Fruit fly (Drosophila melanogaster): Measurements from ENCODE around the gene abo.

The abo gene

DNA sequence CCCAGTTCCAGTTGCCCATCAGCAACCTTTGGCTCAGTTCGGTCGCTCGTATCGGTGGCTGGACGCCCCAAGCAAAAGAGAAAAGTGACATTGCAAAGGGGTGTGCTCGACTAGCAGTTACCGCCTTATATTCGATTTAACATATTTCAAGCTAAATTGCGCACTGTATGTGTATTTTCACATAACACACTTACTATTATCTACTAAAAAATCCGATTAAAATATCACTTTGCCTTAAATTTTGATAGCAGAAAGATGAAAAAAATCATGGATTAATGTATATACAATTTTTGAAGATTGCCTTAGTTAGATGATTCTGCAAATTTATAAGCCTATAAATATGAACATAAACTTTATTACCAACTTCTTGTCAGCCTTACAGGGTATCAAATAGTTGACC lies 46.5 kb upstream of the abo start (continued):
- TF ChIP-seq CG8319 (GFP tag; optimal IDR thresholded peaks at IDR 0.05), result no peak
- TF ChIP-seq fd59A (GFP tag; optimal IDR thresholded peaks at IDR 0.05), result peak; percentile 19
- no peak for TF ChIP-seq Gug (GFP tag; IDR thresholded peaks at IDR 0.05)
- TF ChIP-seq dsx (GFP tag; optimal IDR thresholded peaks at IDR 0.05; ENCODE audit: poor library complexity, severe bottlenecking), result no peak
- TF ChIP-seq CG6163 (GFP tag; IDR thresholded peaks at IDR 0.05), result no peak
- TF ChIP-seq CG11902 (GFP tag; optimal IDR thresholded peaks at IDR 0.05), result no peak
- no peak for TF ChIP-seq CG7368 (GFP tag; optimal IDR thresholded peaks at IDR 0.05)
- peak; percentile 4 for TF ChIP-seq spab (GFP tag; optimal IDR thresholded peaks at IDR 0.05)
- peak; percentile 39 for TF ChIP-seq Hr39 (GFP tag; optimal IDR thresholded peaks at IDR 0.05)
- peak; percentile 43 for TF ChIP-seq lz (GFP tag; optimal IDR thresholded peaks at IDR 0.05)
- no peak for TF ChIP-seq Hr4 (GFP tag; optimal IDR thresholded peaks at IDR 0.05)
- no peak for TF ChIP-seq CG11762 (GFP tag; optimal IDR thresholded peaks at IDR 0.05; ENCODE audit: insufficient read depth)
- TF ChIP-seq Eip78C (GFP tag), result peak; percentile 83
- no peak for TF ChIP-seq CG3032 (tag; optimal IDR thresholded peaks at IDR 0.05)
- no peak for TF ChIP-seq ss (GFP tag; optimal IDR thresholded peaks at IDR 0.05)
- TF ChIP-seq achi (GFP tag; optimal IDR thresholded peaks at IDR 0.05), result peak; percentile 35
- TF ChIP-seq CG3919 (GFP tag; optimal IDR thresholded peaks at IDR 0.05), result peak; percentile 42
- TF ChIP-seq CG8632 (GFP tag; optimal IDR thresholded peaks at IDR 0.05), result no peak
- no peak for TF ChIP-seq CG11294 (GFP tag; IDR thresholded peaks at IDR 0.05)
- TF ChIP-seq CG6808 (GFP tag; optimal IDR thresholded peaks at IDR 0.05), result peak; percentile 39

DNA sequence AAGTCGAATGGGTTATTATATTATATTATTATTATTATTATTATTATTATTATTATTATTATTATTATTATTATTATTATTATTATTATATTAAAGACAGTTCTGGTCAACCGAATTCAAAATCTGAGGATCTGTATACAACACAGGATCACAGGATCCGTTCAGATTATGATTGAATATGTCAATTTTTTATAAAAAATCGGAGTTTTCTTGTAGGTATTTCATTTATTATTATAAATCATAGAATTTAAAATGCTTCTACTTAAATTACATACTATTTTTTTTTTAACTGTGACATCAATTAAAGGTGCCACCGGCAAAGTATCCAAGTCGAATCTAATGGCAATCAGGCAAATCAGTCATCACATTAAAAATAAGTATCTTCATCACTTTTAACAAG lies 41.6 kb upstream of the abo start, which contains the start of gene CG14913:
CG14913 (plus strand) TSS at position 301 of the 400 bp plus-strand sequence.
- TF ChIP-seq fd59A (GFP tag; optimal IDR thresholded peaks at IDR 0.05), result no peak
- no peak for TF ChIP-seq eg (GFP tag; IDR thresholded peaks at IDR 0.05)
- no peak for TF ChIP-seq Lpt (GFP tag; optimal IDR thresholded peaks at IDR 0.05)
- TF ChIP-seq CG6163 (GFP tag; IDR thresholded peaks at IDR 0.05), result no peak
- TF ChIP-seq CG34406 (GFP tag; optimal IDR thresholded peaks at IDR 0.05), result no peak
- no peak for TF ChIP-seq CG11294 (GFP tag; IDR thresholded peaks at IDR 0.05)
- no peak for TF ChIP-seq net (GFP tag; optimal IDR thresholded peaks at IDR 0.05)
- TF ChIP-seq CG3919 (GFP tag; optimal IDR thresholded peaks at IDR 0.05), result no peak
- no peak for TF ChIP-seq CG6792 (GFP tag; optimal IDR thresholded peaks at IDR 0.05)
- TF ChIP-seq Hr38 (GFP tag; optimal IDR thresholded peaks at IDR 0.05), result no peak
- no peak for TF ChIP-seq lz (GFP tag; optimal IDR thresholded peaks at IDR 0.05)
- TF ChIP-seq Blimp-1 (GFP tag; optimal IDR thresholded peaks at IDR 0.05), result no peak
- TF ChIP-seq CG32006 (GFP tag; optimal IDR thresholded peaks at IDR 0.05), result no peak
- TF ChIP-seq CG4318 (GFP tag; optimal IDR thresholded peaks at IDR 0.05), result no peak
- TF ChIP-seq OdsH (GFP tag; optimal IDR thresholded peaks at IDR 0.05), result no peak
- TF ChIP-seq svp (GFP tag), result no peak
- no peak for TF ChIP-seq CG11762 (GFP tag; optimal IDR thresholded peaks at IDR 0.05; ENCODE audit: insufficient read depth)
- no peak for TF ChIP-seq dac (GFP tag; optimal IDR thresholded peaks at IDR 0.05)
- no peak for TF ChIP-seq Hr39 (GFP tag; optimal IDR thresholded peaks at IDR 0.05)
- no peak for TF ChIP-seq Eip75B (GFP tag; optimal IDR thresholded peaks at IDR 0.05)

- TF ChIP-seq OdsH (GFP tag; optimal IDR thresholded peaks at IDR 0.05), result no peak
- TF ChIP-seq Hr38 (GFP tag; optimal IDR thresholded peaks at IDR 0.05), result no peak
These were observed 40.2 kb upstream of the abo start, which contains the start of gene Acp32CD for dm6 chr2L:11015320-11015719. Acp32CD (plus strand) TSS chr2L:11015620.

DNA sequence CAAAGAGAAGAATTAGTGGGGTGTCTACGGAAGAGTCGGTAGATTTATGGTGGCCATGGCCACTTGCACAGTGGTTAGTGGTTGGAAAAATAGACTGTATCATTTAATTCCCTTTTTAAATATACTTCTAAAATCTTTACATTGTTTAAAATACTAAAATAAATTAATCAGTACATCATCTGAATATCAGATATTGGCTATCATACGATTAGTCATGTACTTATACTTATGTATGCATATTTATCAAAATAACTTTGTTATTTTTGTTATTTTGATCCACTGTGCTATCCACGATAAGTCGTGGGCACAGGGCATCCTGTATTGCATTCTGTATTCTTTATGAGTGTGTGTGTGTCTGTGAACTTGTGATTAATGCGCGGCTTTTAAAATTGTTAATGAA lies 39.6 kb upstream of the abo start:
- TF ChIP-seq dac (GFP tag; optimal IDR thresholded peaks at IDR 0.05) (no peak), CG6792 (GFP tag; optimal IDR thresholded peaks at IDR 0.05) (peak; percentile 40), acj6 (GFP tag; optimal IDR thresholded peaks at IDR 0.05) (peak; percentile 60), CG3919 (GFP tag; optimal IDR thresholded peaks at IDR 0.05) (peak; percentile 20), OdsH (GFP tag; optimal IDR thresholded peaks at IDR 0.05) (peak; percentile 49), CG8632 (GFP tag; optimal IDR thresholded peaks at IDR 0.05) (peak; percentile 41), Blimp-1 (GFP tag; optimal IDR thresholded peaks at IDR 0.05) (no peak), CG10669 (GFP tag; optimal IDR thresholded peaks at IDR 0.05) (peak; percentile 32), CG6808 (GFP tag; optimal IDR thresholded peaks at IDR 0.05) (peak; percentile 69), lz (GFP tag; optimal IDR thresholded peaks at IDR 0.05) (no peak), CG34406 (GFP tag; optimal IDR thresholded peaks at IDR 0.05) (peak; percentile 48), eg (GFP tag; IDR thresholded peaks at IDR 0.05) (no peak), net (GFP tag; optimal IDR thresholded peaks at IDR 0.05) (no peak), dsx (GFP tag; optimal IDR thresholded peaks at IDR 0.05; ENCODE audit: poor library complexity, severe bottlenecking) (peak; percentile 46), CG32006 (GFP tag; optimal IDR thresholded peaks at IDR 0.05) (peak; percentile 75), spab (GFP tag; optimal IDR thresholded peaks at IDR 0.05) (peak; percentile 37), Lpt (GFP tag; optimal IDR thresholded peaks at IDR 0.05) (peak; percentile 37), topi (GFP tag; optimal IDR thresholded peaks at IDR 0.05) (peak; percentile 24), fd59A (GFP tag; optimal IDR thresholded peaks at IDR 0.05) (peak; percentile 21), Sox15 (GFP tag; optimal IDR thresholded peaks at IDR 0.05) (no peak), Eip75B (GFP tag; optimal IDR thresholded peaks at IDR 0.05) (no peak), CG10631 (GFP tag; optimal IDR thresholded peaks at IDR 0.05) (peak; percentile 60), CG3032 (tag; optimal IDR thresholded peaks at IDR 0.05) (peak; percentile 39), CG31627 (GFP tag; optimal IDR thresholded peaks at IDR 0.05) (no peak), CG15336 (GFP tag; IDR thresholded peaks at IDR 0.05) (peak; percentile 60), Met (GFP tag; optimal IDR thresholded peaks at IDR 0.05) (peak; percentile 51), Sox14 (GFP tag; optimal IDR thresholded peaks at IDR 0.05) (peak; percentile 35), ss (GFP tag; optimal IDR thresholded peaks at IDR 0.05) (peak; percentile 37 to 42), achi (GFP tag; optimal IDR thresholded peaks at IDR 0.05) (peak; percentile 66), CG8319 (GFP tag; optimal IDR thresholded peaks at IDR 0.05) (no peak)

All from whole organism, prepupa.